Worm (Caenorhabditis elegans): ENCODE data around the gene Y73C8C.10.
A peak's percentile ranks its signal among the peaks of the same experiment; 100 is the strongest.

Y73C8C.10 gene

ce11 chrV:3159252-3159651 lies 31.7 kb upstream of the Y73C8C.10 start, which contains the start of gene C36C5.12:
Gene C36C5.12 (minus strand): TSS chrV:3159352.
- TF ChIP-seq Y5F2A.4 (GFP tag; optimal IDR thresholded peaks at IDR 0.05) (no peak), lin-29 (GFP tag; IDR thresholded peaks at IDR 0.05) (no peak), ama-1 (optimal IDR thresholded peaks at IDR 0.05) (no peak), tra-1 (GFP tag; IDR thresholded peaks at IDR 0.05) (no peak), mxl-3 (GFP tag; optimal IDR thresholded peaks at IDR 0.05) (no peak), saeg-2 (GFP tag; IDR thresholded peaks at IDR 0.05) (no peak), pha-4 (GFP tag; IDR thresholded peaks at IDR 0.05) (no peak), pha-4 (tag; optimal IDR thresholded peaks at IDR 0.05) (no peak), php-3 (GFP tag; IDR thresholded peaks at IDR 0.05) (no peak), rbr-2 (tag; optimal IDR thresholded peaks at IDR 0.05) (no peak), daf-12 (tag; optimal IDR thresholded peaks at IDR 0.05) (no peak), mdl-1 (tag; optimal IDR thresholded peaks at IDR 0.05) (no peak), mxl-2 (GFP tag; conservative IDR thresholded peaks at IDR 0.05) (no peak), ztf-7 (tag; optimal IDR thresholded peaks at IDR 0.05) (no peak), ZK546.5 (tag; optimal IDR thresholded peaks at IDR 0.05) (no peak), dmd-8 (GFP tag; IDR thresholded peaks at IDR 0.05) (no peak), nhr-11 (tag; optimal IDR thresholded peaks at IDR 0.05) (no peak), dpl-1 (GFP tag; optimal IDR thresholded peaks at IDR 0.05) (no peak), fos-1 (tag; optimal IDR thresholded peaks at IDR 0.05) (no peak), hmg-1.1 (GFP tag; IDR thresholded peaks at IDR 0.05) (no peak), pqm-1 (tag; optimal IDR thresholded peaks at IDR 0.05) (no peak)

ce11 chrV:3158379-3158778 lies 30.8 kb upstream of the Y73C8C.10 start:
- no peak for TF ChIP-seq nhr-10 (tag; optimal IDR thresholded peaks at IDR 0.05)
- peak; percentile 6 for TF ChIP-seq aha-1 (tag)
- TF ChIP-seq unc-62 (GFP tag; optimal IDR thresholded peaks at IDR 0.05 in 1 of 2): peak in 1 of 2 experiments; percentile 94
- no peak for TF ChIP-seq unc-62 (tag; optimal IDR thresholded peaks at IDR 0.05)

DNA sequence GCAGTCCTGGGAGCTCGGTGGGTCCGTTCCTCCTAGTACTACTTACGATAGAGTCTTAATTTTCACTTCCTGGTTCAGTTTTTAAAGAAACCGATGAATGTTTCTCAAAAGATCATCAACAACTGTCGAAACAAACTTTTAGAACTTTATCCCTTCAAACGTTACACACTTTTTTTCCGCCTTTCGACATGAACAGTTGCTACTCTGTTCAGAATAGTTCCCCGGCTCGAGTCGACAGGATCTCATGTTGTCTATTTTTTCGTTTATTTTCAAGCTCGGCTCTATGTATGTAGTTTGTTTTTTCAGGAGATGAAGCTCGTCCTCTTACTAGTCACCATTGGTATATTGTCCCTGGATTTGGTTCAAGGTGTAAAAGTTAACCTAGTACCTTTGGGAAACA lies 29.2 kb upstream of the Y73C8C.10 start, which contains the start of gene exh-1:
TSS of gene exh-1 (plus strand) at position 301 of the 400 bp plus-strand sequence.
- TF ChIP-seq unc-62 (GFP tag; optimal IDR thresholded peaks at IDR 0.05 in 1 of 2) (peak in 1 of 2 experiments; percentile 78), unc-62 (tag; optimal IDR thresholded peaks at IDR 0.05) (no peak), fos-1 (tag; optimal IDR thresholded peaks at IDR 0.05) (no peak)

DNA sequence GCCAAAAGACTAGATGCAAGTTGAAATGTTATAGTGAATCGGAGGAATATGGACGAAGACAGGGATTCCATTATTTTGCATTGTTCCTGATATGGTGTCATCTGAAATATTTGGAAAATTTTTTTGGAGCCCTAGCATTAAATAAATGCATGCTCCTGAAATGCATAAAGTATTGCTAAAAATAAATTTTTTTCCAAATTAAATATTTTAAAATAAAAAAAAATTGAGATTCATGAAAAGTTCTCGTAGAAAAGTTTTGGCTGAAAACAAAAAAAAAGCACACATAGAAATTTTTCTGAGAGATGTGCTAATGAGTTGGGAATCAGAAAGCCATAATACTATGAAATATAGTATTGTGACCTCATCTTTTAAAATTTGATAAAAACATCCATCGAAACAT lies 27.5 kb upstream of the Y73C8C.10 start, which contains the start of gene srab-7:
TSS of gene srab-7 (minus strand) at position 101 of the 400 bp plus-strand sequence.
- TF ChIP-seq ceh-62 (tag; optimal IDR thresholded peaks at IDR 0.05) (no peak), mdt-29 (GFP tag; IDR thresholded peaks at IDR 0.05) (no peak)

- TF ChIP-seq zfp-3 (GFP tag; conservative IDR thresholded peaks at IDR 0.05) (no peak), ceh-44 (GFP tag; IDR thresholded peaks at IDR 0.05) (no peak), ceh-82 (tag; optimal IDR thresholded peaks at IDR 0.05) (no peak), nhr-77 (tag; optimal IDR thresholded peaks at IDR 0.05) (no peak), saeg-2 (GFP tag; IDR thresholded peaks at IDR 0.05) (no peak)
Measured at ce11 chrV:3151862-3152261, 24.3 kb upstream of the Y73C8C.10 start, which contains the start of gene srab-6. Gene srab-6 (minus strand): TSS chrV:3151962.

DNA sequence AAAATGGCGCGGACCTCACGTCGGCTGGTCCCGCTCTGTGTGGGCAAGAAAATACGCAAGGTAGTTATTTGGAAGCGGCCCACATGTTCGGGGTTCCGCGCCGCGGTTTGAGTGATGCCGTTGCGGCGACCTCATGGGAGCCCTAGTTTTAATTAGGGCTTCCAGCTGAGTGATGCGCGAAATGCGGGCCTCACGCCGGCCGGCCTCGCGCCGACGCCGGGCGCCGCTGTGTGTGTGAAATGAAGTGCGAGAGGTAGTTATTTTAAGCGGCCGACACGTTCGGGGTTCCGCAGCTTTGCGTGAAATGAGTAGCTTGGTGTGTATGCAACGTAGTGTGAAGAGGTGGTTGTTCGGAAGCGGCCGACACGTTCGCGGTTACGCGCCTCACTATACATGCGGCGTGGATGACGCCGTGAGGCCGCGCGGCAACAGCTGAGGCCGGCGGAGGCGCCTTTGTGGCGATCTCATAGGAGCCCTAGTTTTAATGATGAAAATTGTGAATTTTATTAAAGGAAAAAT lies 22.4 kb upstream of the Y73C8C.10 start:
- no peak for TF ChIP-seq daf-16 (GFP tag; optimal IDR thresholded peaks at IDR 0.05)
- TF ChIP-seq daf-16 (tag; optimal IDR thresholded peaks at IDR 0.05): no peak
- no peak for TF ChIP-seq dve-1 (tag; optimal IDR thresholded peaks at IDR 0.05; ENCODE audit: insufficient read depth)
- TF ChIP-seq mdt-29 (GFP tag; IDR thresholded peaks at IDR 0.05): no peak
- no peak for TF ChIP-seq skn-1 (tag; optimal IDR thresholded peaks at IDR 0.05)
- no peak for TF ChIP-seq ZK337.2 (GFP tag; IDR thresholded peaks at IDR 0.05)
- no peak for TF ChIP-seq egl-43 (GFP tag; IDR thresholded peaks at IDR 0.05)
- peak; percentile 91 for TF ChIP-seq set-16 (GFP tag; IDR thresholded peaks at IDR 0.05)
- no peak for TF ChIP-seq mep-1 (tag; optimal IDR thresholded peaks at IDR 0.05)
- TF ChIP-seq ceh-20 (GFP tag; IDR thresholded peaks at IDR 0.05): no peak
- TF ChIP-seq snpc-4 (tag; optimal IDR thresholded peaks at IDR 0.05): no peak
- no peak for TF ChIP-seq nhr-6 (tag; optimal IDR thresholded peaks at IDR 0.05)
- no peak for TF ChIP-seq F10B5.3 (tag; optimal IDR thresholded peaks at IDR 0.05)
- no peak for TF ChIP-seq spr-3 (GFP tag; optimal IDR thresholded peaks at IDR 0.05)
- no peak for TF ChIP-seq T26A8.4 (GFP tag; IDR thresholded peaks at IDR 0.05)
- TF ChIP-seq aly-2 (tag; optimal IDR thresholded peaks at IDR 0.05): no peak
